Worm (Caenorhabditis elegans): ENCODE results near the gene cutl-26.

ce11 chrIV:658497-659177, 48.9 kb downstream of the cutl-26 start:
- TF ChIP-seq elt-3 (tag; optimal IDR thresholded peaks at IDR 0.05) (no peak), fkh-10 (GFP tag; optimal IDR thresholded peaks at IDR 0.05) (no peak), dpl-1 (GFP tag; optimal IDR thresholded peaks at IDR 0.05) (no peak), nhr-12 (tag; optimal IDR thresholded peaks at IDR 0.05) (no peak), ama-1 (optimal IDR thresholded peaks at IDR 0.05) (no peak), unc-130 (tag; optimal IDR thresholded peaks at IDR 0.05) (no peak), nhr-28 (tag; optimal IDR thresholded peaks at IDR 0.05) (no peak), ceh-90 (tag; optimal IDR thresholded peaks at IDR 0.05) (no peak), unc-86 (tag; optimal IDR thresholded peaks at IDR 0.05) (no peak), skn-1 (tag; optimal IDR thresholded peaks at IDR 0.05) (no peak)

All from whole organism, L1 larva.